Fruit fly (Drosophila melanogaster) whole organism, embryonic: ENCODE data around the gene Spt20.

Source experiments
- CG10321 ChIP-seq: fragments of 200-800 bp; sonication (Bioruptor generic); IDR thresholded peaks from 2 replicates; pipeline ENCODE4 v1.3.6; 2022; ENCODE audit warnings: missing biosample characterization, missing genetic modification characterization
- CG10431 ChIP-seq: fragments of 200-800 bp; sonication (Bioruptor generic); optimal IDR thresholded peaks from 3 replicates; lab custom pipeline; 2018; ENCODE audit warnings: missing biosample characterization, mild to moderate bottlenecking, missing genetic modification characterization
- CG10979 ChIP-seq: fragments of 200-800 bp; sonication (Bioruptor generic); optimal IDR thresholded peaks from 2 replicates; lab custom pipeline; 2018; ENCODE audit warnings: missing biosample characterization, mild to moderate bottlenecking, missing genetic modification characterization, moderate library complexity
- CG12071 ChIP-seq: fragments of 200-800 bp; sonication (Bioruptor generic); optimal IDR thresholded peaks from 3 replicates; lab custom pipeline; 2018; ENCODE audit warnings: missing biosample characterization, mild to moderate bottlenecking, missing genetic modification characterization
- CG12659 ChIP-seq: fragments of 200-800 bp; sonication (Bioruptor generic); optimal IDR thresholded peaks from 3 replicates; lab custom pipeline; 2017; ENCODE audit warnings: mild to moderate bottlenecking, missing biosample characterization, missing genetic modification reagents, missing genetic modification characterization
- CG12744 ChIP-seq: fragments of 200-800 bp; sonication (Bioruptor generic); optimal IDR thresholded peaks from 2 replicates; lab custom pipeline; 2016; ENCODE audit warnings: missing biosample characterization, missing genetic modification characterization
- CG13123 ChIP-seq: fragments of 200-800 bp; sonication (Bioruptor generic); optimal IDR thresholded peaks from 2 replicates; lab custom pipeline; 2016; ENCODE audit warnings: missing biosample characterization, missing genetic modification characterization
- CG1602 ChIP-seq: fragments of 200-800 bp; sonication (Bioruptor generic); optimal IDR thresholded peaks from 3 replicates; lab custom pipeline; 2016; ENCODE audit warnings: missing biosample characterization, missing genetic modification characterization
- CG1647 ChIP-seq: fragments of 200-800 bp; sonication (Bioruptor generic); optimal IDR thresholded peaks from 3 replicates; lab custom pipeline; 2016; ENCODE audit warnings: missing biosample characterization, missing genetic modification characterization
- CG17186 ChIP-seq: fragments of 200-800 bp; sonication (Bioruptor generic); optimal IDR thresholded peaks from 3 replicates; lab custom pipeline; 2017; ENCODE audit warnings: missing biosample characterization, missing genetic modification reagents, missing genetic modification characterization
- CG17802 ChIP-seq: fragments of 200-800 bp; sonication (Bioruptor generic); optimal IDR thresholded peaks from 2 replicates; lab custom pipeline; 2018; ENCODE audit warnings: missing biosample characterization, mild to moderate bottlenecking, missing genetic modification characterization, moderate library complexity
- CG18476 ChIP-seq: fragments of 200-800 bp; sonication (Bioruptor generic); optimal IDR thresholded peaks from 2 replicates; lab custom pipeline; 2016; ENCODE audit warnings: missing biosample characterization, mild to moderate bottlenecking, missing genetic modification characterization
- CG18599 ChIP-seq: fragments of 200-800 bp; sonication (Bioruptor generic); optimal IDR thresholded peaks from 3 replicates; lab custom pipeline; 2017; ENCODE audit warnings: missing biosample characterization, missing genetic modification characterization, mild to moderate bottlenecking, moderate library complexity, missing genetic modification reagents
- CG2116 ChIP-seq: fragments of 200-800 bp; sonication (Bioruptor generic); optimal IDR thresholded peaks from 3 replicates; lab custom pipeline; 2018; ENCODE audit warnings: missing biosample characterization, mild to moderate bottlenecking, missing genetic modification characterization
- CG2120 ChIP-seq: fragments of 200-800 bp; sonication (Bioruptor generic); optimal IDR thresholded peaks from 3 replicates; lab custom pipeline; 2016; ENCODE audit warnings: missing biosample characterization, missing genetic modification characterization
- CG2199 ChIP-seq: fragments of 200-800 bp; sonication (Bioruptor generic); IDR thresholded peaks from 3 replicates; pipeline ENCODE4 v1.3.6; 2022; ENCODE audit warnings: missing biosample characterization, missing genetic modification characterization
- CG2712 ChIP-seq: fragments of 200-800 bp; optimal IDR thresholded peaks from 3 replicates; lab custom pipeline; 2019; ENCODE audit warnings: missing biosample characterization, mild to moderate bottlenecking, missing genetic modification characterization, moderate library complexity
- CG31441 ChIP-seq: fragments of 200-800 bp; sonication (Bioruptor generic); IDR thresholded peaks from 2 replicates; pipeline ENCODE4 v1.3.6; 2022; ENCODE audit warnings: missing biosample characterization, missing genetic modification characterization
- CG33557 ChIP-seq: fragments of 200-800 bp; sonication (Bioruptor generic); optimal IDR thresholded peaks from 2 replicates; lab custom pipeline; 2019; ENCODE audit warnings: missing biosample characterization, mild to moderate bottlenecking, missing genetic modification characterization, moderate library complexity
- CG3847 ChIP-seq: fragments of 200-800 bp; sonication (Bioruptor generic); IDR thresholded peaks from 2 replicates; pipeline ENCODE4 v1.3.6; 2022; ENCODE audit warnings: missing biosample characterization, missing genetic modification characterization
- CG8359 ChIP-seq: fragments of 200-800 bp; sonication (Bioruptor generic); optimal IDR thresholded peaks from 2 replicates; lab custom pipeline; 2017; ENCODE audit warnings: missing biosample characterization, mild to moderate bottlenecking, missing genetic modification characterization, borderline replicate concordance
- CG9437 ChIP-seq: fragments of 200-800 bp; sonication (Bioruptor generic); optimal IDR thresholded peaks from 2 replicates; lab custom pipeline; 2018; ENCODE audit warnings: missing biosample characterization, mild to moderate bottlenecking, missing genetic modification characterization
- CG9876 ChIP-seq: fragments of 200-800 bp; sonication (Bioruptor generic); optimal IDR thresholded peaks from 2 replicates; lab custom pipeline; 2016; ENCODE audit warnings: missing biosample characterization, missing genetic modification characterization
- Dip2 ChIP-seq: fragments of 200-800 bp; sonication (Bioruptor generic); IDR thresholded peaks from 2 replicates; pipeline ENCODE4 v1.3.6; 2022; ENCODE audit warnings: missing biosample characterization, missing genetic modification characterization
- Ets65A ChIP-seq: fragments of 200-800 bp; sonication (Bioruptor generic); peaks from one replicate; lab custom pipeline; 2016; ENCODE audit warnings: missing biosample characterization, missing genetic modification characterization
- Ets97D ChIP-seq: fragments of 200-800 bp; sonication (Bioruptor generic); optimal IDR thresholded peaks from 3 replicates; lab custom pipeline; 2016; ENCODE audit warnings: missing biosample characterization, missing genetic modification characterization
- HHEX ChIP-seq: fragments of 200-800 bp; sonication (Bioruptor generic); optimal IDR thresholded peaks from 3 replicates; lab custom pipeline; 2017; ENCODE audit warnings: missing biosample characterization, mild to moderate bottlenecking, missing genetic modification characterization, missing genetic modification reagents
- Hey ChIP-seq: fragments of 200-800 bp; sonication (Bioruptor generic); optimal IDR thresholded peaks from 3 replicates; lab custom pipeline; 2018; ENCODE audit warnings: missing biosample characterization, mild to moderate bottlenecking, missing genetic modification characterization
- HmgZ ChIP-seq: fragments of 200-800 bp; sonication (Bioruptor generic); optimal IDR thresholded peaks from 2 replicates; lab custom pipeline; 2018; ENCODE audit warnings: missing biosample characterization, mild to moderate bottlenecking, missing genetic modification characterization
- Hmx ChIP-seq: fragments of 200-800 bp; sonication (Bioruptor generic); optimal IDR thresholded peaks from 2 replicates; lab custom pipeline; 2016; ENCODE audit warnings: missing biosample characterization, missing genetic modification characterization
- Jarid2 ChIP-seq: fragments of 200-800 bp; sonication (Bioruptor generic); optimal IDR thresholded peaks from 3 replicates; lab custom pipeline; 2017; ENCODE audit warnings: mild to moderate bottlenecking, missing biosample characterization, missing genetic modification reagents, missing genetic modification characterization
- Med ChIP-seq: fragments of 200-800 bp; sonication (Bioruptor generic); peaks from one replicate; lab custom pipeline; 2016; ENCODE audit warnings: missing biosample characterization, missing genetic modification characterization, mild to moderate bottlenecking, inconsistent platforms, moderate library complexity
- Oli ChIP-seq: fragments of 200-800 bp; sonication (Bioruptor generic); optimal IDR thresholded peaks from 2 replicates; lab custom pipeline; 2018; ENCODE audit warnings: missing biosample characterization, mild to moderate bottlenecking, missing genetic modification characterization, moderate library complexity
- Rx ChIP-seq: fragments of 200-800 bp; sonication (Bioruptor generic); IDR thresholded peaks from 2 replicates; pipeline ENCODE4 v1.3.6; 2022; ENCODE audit warnings: missing biosample characterization, missing genetic modification characterization
- Six4 ChIP-seq: fragments of 200-800 bp; sonication (Bioruptor generic); optimal IDR thresholded peaks from 2 replicates; lab custom pipeline; 2016; ENCODE audit warnings: missing biosample characterization, missing genetic modification characterization
- Stat92E ChIP-seq, 3 experiments: fragments of >200 bp in 2 of 3; fragments of 200-800 bp in 1 of 3; sonication (Bioruptor generic) in 1 of 3; optimal IDR thresholded peaks; 2 replicates each; lab custom pipeline; 2017 to 2019; ENCODE audit warnings: missing biosample characterization in 3 of 3, missing genetic modification characterization in 3 of 3, mild to moderate bottlenecking in 1 of 3, moderate library complexity in 1 of 3
- btn ChIP-seq: fragments of 200-800 bp; sonication (Bioruptor generic); optimal IDR thresholded peaks from 2 replicates; lab custom pipeline; 2016; ENCODE audit warnings: missing biosample characterization, missing genetic modification characterization
- cas ChIP-seq: fragments of 200-800 bp; sonication (Bioruptor generic); IDR thresholded peaks from 2 replicates; pipeline ENCODE4 v1.3.6; 2022; ENCODE audit warnings: missing biosample characterization, missing genetic modification characterization
- dmrt99B ChIP-seq: fragments of 200-800 bp; sonication (Bioruptor generic); optimal IDR thresholded peaks from 2 replicates; lab custom pipeline; 2018; ENCODE audit warnings: missing biosample characterization, mild to moderate bottlenecking, missing genetic modification characterization, moderate library complexity
- gfzf ChIP-seq: fragments of 200-800 bp; sonication (Bioruptor generic); optimal IDR thresholded peaks from 2 replicates; lab custom pipeline; 2016; ENCODE audit warnings: missing biosample characterization, mild to moderate bottlenecking, missing genetic modification characterization, moderate library complexity
- ind ChIP-seq: fragments of 200-800 bp; sonication (Bioruptor generic); optimal IDR thresholded peaks from 3 replicates; lab custom pipeline; 2016; ENCODE audit warnings: missing biosample characterization, missing genetic modification characterization
- kay ChIP-seq: fragments of 200-800 bp; sonication (Bioruptor generic); optimal IDR thresholded peaks from 2 replicates; lab custom pipeline; 2016; ENCODE audit warnings: missing biosample characterization, missing genetic modification characterization
- oc ChIP-seq: fragments of 200-800 bp; sonication (Bioruptor generic); optimal IDR thresholded peaks from 2 replicates; lab custom pipeline; 2018; ENCODE audit warnings: missing biosample characterization, mild to moderate bottlenecking, missing genetic modification characterization, moderate library complexity
- row ChIP-seq: fragments of 200-800 bp; sonication (Bioruptor generic); IDR thresholded peaks from 3 replicates; pipeline ENCODE4 v1.3.6; 2022; ENCODE audit warnings: missing biosample characterization, missing genetic modification characterization
- run ChIP-seq: fragments of 200-800 bp; sonication (Bioruptor generic); optimal IDR thresholded peaks from 3 replicates; lab custom pipeline; 2018; ENCODE audit warnings: missing biosample characterization, mild to moderate bottlenecking, missing genetic modification characterization
- schlank ChIP-seq: fragments of 200-800 bp; sonication (Bioruptor generic); optimal IDR thresholded peaks from 2 replicates; lab custom pipeline; 2018; ENCODE audit warnings: missing biosample characterization, mild to moderate bottlenecking, missing genetic modification characterization
- shn ChIP-seq: fragments of 200-800 bp; sonication (Bioruptor generic); optimal IDR thresholded peaks from 3 replicates; lab custom pipeline; 2016; ENCODE audit warnings: missing biosample characterization, missing genetic modification characterization
- sisA ChIP-seq: fragments of 200-800 bp; sonication (Bioruptor generic); IDR thresholded peaks from 2 replicates; pipeline ENCODE4 v1.3.6; 2022; ENCODE audit warnings: missing biosample characterization, missing genetic modification characterization
- wek ChIP-seq: fragments of 200-800 bp; sonication (Bioruptor generic); optimal IDR thresholded peaks from 3 replicates; lab custom pipeline; 2018; ENCODE audit warnings: missing biosample characterization, mild to moderate bottlenecking, missing genetic modification characterization, moderate library complexity
- zen ChIP-seq: fragments of 200-800 bp; sonication (Bioruptor generic); optimal IDR thresholded peaks from 3 replicates; lab custom pipeline; 2018; ENCODE audit warnings: missing biosample characterization, mild to moderate bottlenecking, missing genetic modification characterization, moderate library complexity

Spt20 gene

dm6 chr3L:13513112-13513538 is 10.6 kb downstream of the Spt20 start, which contains the start of the genes Vps36 and Liprin-beta (continued):
- TF ChIP-seq row (peak; percentile 98), CG2712 (peak; percentile 87), wek (peak; percentile 36), Stat92E (GFP tag; optimal IDR thresholded peaks at IDR 0.05; lab: Kevin White, UChicago) (peak in 1 of 3 experiments; percentile 74), Six4 (peak; percentile 67), Dip2 (peak; percentile 43; the same call in 1 of the 2 replicates), run (tag; lab: Kevin White, UChicago) (peak; percentile 47), CG12071 (GFP tag; lab: Kevin White, UChicago) (no peak), CG31441 (no peak), CG10431 (GFP tag; lab: Kevin White, UChicago) (no peak), CG12744 (GFP tag; lab: Kevin White, UChicago) (peak; percentile 89), zen (peak; percentile 82), CG10979 (tag; lab: Kevin White, UChicago) (peak; percentile 77), Rx (GFP tag; lab: Robert Waterston, UW) (peak; percentile 60), CG3847 (peak; percentile 91), CG12659 (GFP tag; lab: Kevin White, UChicago) (peak; percentile 92), oc (tag; lab: Kevin White, UChicago) (no peak), Ets97D (GFP tag; lab: Kevin White, UChicago) (peak; percentile 87), CG13123 (GFP tag; lab: Kevin White, UChicago) (peak; percentile 67), dmrt99B (tag; lab: Kevin White, UChicago) (no peak), CG9876 (peak; percentile 83), CG17802 (tag; lab: Kevin White, UChicago) (peak; percentile 67), Hmx (GFP tag; lab: Kevin White, UChicago) (no peak), CG9437 (GFP tag; lab: Kevin White, UChicago) (peak; percentile 37), CG18599 (peak; percentile 85), btn (GFP tag; lab: Kevin White, UChicago) (peak; percentile 38), CG10321 (GFP tag; lab: Robert Waterston, UW) (0 out of 2 replicates have a peak, but pooled peaks have one; percentile 51), CG1602 (peak; percentile 93), Oli (peak; percentile 73), sisA (GFP tag; lab: Robert Waterston, UW) (peak; percentile 93), shn (GFP tag; lab: Kevin White, UChicago) (peak; percentile 93), ind (GFP tag; lab: Kevin White, UChicago) (peak; percentile 94), CG33557 (peak; percentile 79), Med (peak; percentile 97), Hey (no peak), gfzf (GFP tag; lab: Kevin White, UChicago) (peak; percentile 26), CG2120 (GFP tag; lab: Kevin White, UChicago) (peak; percentile 97), Jarid2 (GFP tag; lab: Kevin White, UChicago) (no peak), CG18476 (GFP tag; lab: Kevin White, UChicago) (peak; percentile 81), CG8359 (peak; percentile 31), schlank (tag; lab: Kevin White, UChicago) (peak; percentile 56), kay (peak; percentile 92), CG2199 (GFP tag; lab: Robert Waterston, UW) (0 out of 3 replicates have a peak, but pooled peaks have one; percentile 62), CG2116 (peak; percentile 93), HmgZ (tag; lab: Kevin White, UChicago) (peak; percentile 93), cas (peak; percentile 77), CG1647 (GFP tag; lab: Kevin White, UChicago) (peak; percentile 85), CG17186 (GFP tag; lab: Kevin White, UChicago) (peak; percentile 91), HHEX (GFP tag; lab: Kevin White, UChicago) (peak; percentile 66), Ets65A (GFP tag; lab: Kevin White, UChicago) (peak; percentile 99)
